Worm (Caenorhabditis elegans) whole organism, L2 larva: ENCODE results near the gene mig-13.

ENCODE experiments used
- ceh-82 ChIP-seq: fragments of 150-350 bp; optimal IDR thresholded peaks from 2 replicates; lab custom pipeline; 2014; ENCODE audit warnings: missing biosample characterization, missing genetic modification characterization
- lsy-2 ChIP-seq, 2 experiments: fragments of 150-350 bp in 1 of 2; sonication (generic microtip) in 1 of 2; optimal IDR thresholded peaks; 2 replicates each; lab custom pipeline; 2014 to 2017; ENCODE audit warnings: missing biosample characterization in 2 of 2, missing genetic modification characterization in 2 of 2
- mdl-1 ChIP-seq, 2 experiments: fragments of 150-350 bp in 1 of 2; sonication (generic microtip) in 1 of 2; optimal IDR thresholded peaks; 2 replicates each; lab custom pipeline; 2017; ENCODE audit warnings: missing biosample characterization in 2 of 2, missing genetic modification characterization in 2 of 2
- nhr-6 ChIP-seq: fragments of 150-350 bp; optimal IDR thresholded peaks from 2 replicates; lab custom pipeline; 2014; ENCODE audit warnings: missing biosample characterization, missing genetic modification characterization
- skn-1 ChIP-seq: sonication (generic microtip); optimal IDR thresholded peaks from 2 replicates; lab custom pipeline; 2017; ENCODE audit warnings: missing biosample characterization, missing genetic modification characterization
- ztf-11 ChIP-seq: sonication (generic microtip); optimal IDR thresholded peaks from 2 replicates; lab custom pipeline; 2017; ENCODE audit warnings: missing biosample characterization, missing genetic modification characterization
- ztf-4 ChIP-seq: fragments of 150-350 bp; optimal IDR thresholded peaks from 2 replicates; lab custom pipeline; 2014; ENCODE audit warnings: missing biosample characterization, missing genetic modification characterization

ce11 chrX:4792979-4793378, 6.9 kb downstream of the mig-13 start, which contains the start of gene F43C9.1:
- TF ChIP-seq skn-1 (no peak), lsy-2 (tag; optimal IDR thresholded peaks at IDR 0.05; lab: Kevin White, UChicago) (no peak), mdl-1 (tag; optimal IDR thresholded peaks at IDR 0.05; lab: Kevin White, UChicago) (no peak), ztf-11 (no peak), ceh-82 (tag; lab: Kevin White, UChicago) (no peak), ztf-4 (tag; lab: Kevin White, UChicago) (no peak), nhr-6 (tag; lab: Kevin White, UChicago) (no peak)
